Worm (Caenorhabditis elegans) whole organism, late embryonic: ENCODE data around the gene glb-29.

Source experiments
- C08G9.2 ChIP-seq: sonication (generic microtip); optimal IDR thresholded peaks from 2 replicates; lab custom pipeline; 2016; ENCODE audit warnings: mild to moderate bottlenecking, missing genetic modification characterization, moderate library complexity, missing compliant biosample characterization
- F13H6.1 ChIP-seq: sonication (generic microtip); optimal IDR thresholded peaks from 2 replicates; lab custom pipeline; 2016; ENCODE audit warnings: missing genetic modification characterization, missing compliant biosample characterization
- K09A11.1 ChIP-seq: sonication (generic microtip); optimal IDR thresholded peaks from 2 replicates; lab custom pipeline; 2017; ENCODE audit warnings: antibody characterized with exemption, mild to moderate bottlenecking, missing genetic modification characterization, missing compliant biosample characterization; ENCODE audit not compliant: insufficient read depth
- T23F11.4 ChIP-seq: fragments of 200-800 bp; sonication (Bioruptor generic); optimal IDR thresholded peaks from 2 replicates; lab custom pipeline; 2018; ENCODE audit warnings: mild to moderate bottlenecking, missing genetic modification characterization, missing compliant biosample characterization
- Y22D7AL.16 ChIP-seq: sonication (generic microtip); optimal IDR thresholded peaks from 2 replicates; lab custom pipeline; 2016; ENCODE audit warnings: missing genetic modification characterization, missing compliant biosample characterization
- ceh-14 ChIP-seq: sonication (generic microtip); optimal IDR thresholded peaks from 2 replicates; lab custom pipeline; 2016; ENCODE audit warnings: missing genotype, missing genetic modification characterization, missing compliant biosample characterization
- ceh-19 ChIP-seq: fragments of 200-800 bp; sonication (Bioruptor generic); optimal IDR thresholded peaks from 2 replicates; lab custom pipeline; 2018; ENCODE audit warnings: mild to moderate bottlenecking, missing genetic modification characterization, missing compliant biosample characterization
- ceh-22 ChIP-seq: sonication (generic microtip); optimal IDR thresholded peaks from 2 replicates; lab custom pipeline; 2017; ENCODE audit warnings: missing biosample characterization, missing genetic modification characterization
- ceh-24 ChIP-seq: sonication (generic microtip); optimal IDR thresholded peaks from 2 replicates; lab custom pipeline; 2016; ENCODE audit warnings: mild to moderate bottlenecking, missing genetic modification characterization, missing compliant biosample characterization
- ceh-30 ChIP-seq: fragments of 150-350 bp; optimal IDR thresholded peaks from 2 replicates; lab custom pipeline; 2014; ENCODE audit warnings: missing biosample characterization, missing genetic modification characterization
- ceh-34 ChIP-seq: sonication (generic microtip); optimal IDR thresholded peaks from 2 replicates; lab custom pipeline; 2016; ENCODE audit warnings: mild to moderate bottlenecking, missing genetic modification characterization, missing compliant biosample characterization
- ceh-48 ChIP-seq: sonication (generic microtip); optimal IDR thresholded peaks from 2 replicates; lab custom pipeline; 2016; ENCODE audit warnings: missing genetic modification characterization, inconsistent platforms, missing compliant biosample characterization
- dve-1 ChIP-seq: sonication (generic microtip); optimal IDR thresholded peaks from 2 replicates; lab custom pipeline; 2017; ENCODE audit warnings: antibody characterized with exemption, mild to moderate bottlenecking, missing genetic modification characterization, missing compliant biosample characterization
- elt-2 ChIP-seq: sonication (generic microtip); optimal IDR thresholded peaks from 2 replicates; lab custom pipeline; 2016; ENCODE audit warnings: missing genetic modification reagents, missing genetic modification characterization, missing compliant biosample characterization
- fkh-10 ChIP-seq: fragments of 150-350 bp; optimal IDR thresholded peaks from 2 replicates; lab custom pipeline; 2014; ENCODE audit warnings: missing biosample characterization, missing genetic modification reagents, missing genetic modification characterization
- gmeb-2 ChIP-seq: sonication (generic microtip); optimal IDR thresholded peaks from 2 replicates; lab custom pipeline; 2016; ENCODE audit warnings: missing genetic modification characterization, inconsistent platforms, missing compliant biosample characterization
- hlh-13 ChIP-seq: fragments of 200-800 bp; sonication (Bioruptor generic); optimal IDR thresholded peaks from 2 replicates; lab custom pipeline; 2018; ENCODE audit warnings: mild to moderate bottlenecking, missing genetic modification characterization, missing compliant biosample characterization
- hlh-15 ChIP-seq: sonication (generic microtip); optimal IDR thresholded peaks from 2 replicates; lab custom pipeline; 2016; ENCODE audit warnings: missing genetic modification characterization, missing compliant biosample characterization
- madf-2 ChIP-seq: sonication (generic microtip); optimal IDR thresholded peaks from 2 replicates; lab custom pipeline; 2017; ENCODE audit warnings: missing genetic modification characterization, missing compliant biosample characterization
- mec-3 ChIP-seq: sonication (generic microtip); optimal IDR thresholded peaks from 2 replicates; lab custom pipeline; 2016; ENCODE audit warnings: borderline replicate concordance, missing genetic modification characterization, missing compliant biosample characterization
- nfya-1 ChIP-seq: sonication (generic microtip); optimal IDR thresholded peaks from 2 replicates; lab custom pipeline; 2017; ENCODE audit warnings: missing genetic modification characterization, mild to moderate bottlenecking, missing compliant biosample characterization, antibody characterized with exemption, moderate library complexity
- odd-2 ChIP-seq: sonication (generic microtip); optimal IDR thresholded peaks from 2 replicates; lab custom pipeline; 2017; ENCODE audit warnings: antibody characterized with exemption, mild to moderate bottlenecking, missing genetic modification characterization, missing compliant biosample characterization
- pat-9 ChIP-seq: fragments of 200-800 bp; sonication (Bioruptor generic); optimal IDR thresholded peaks from 2 replicates; lab custom pipeline; 2018; ENCODE audit warnings: mild to moderate bottlenecking, missing genetic modification characterization, moderate library complexity, missing compliant biosample characterization
- pax-1 ChIP-seq: fragments of 150-350 bp; optimal IDR thresholded peaks from 2 replicates; lab custom pipeline; 2014; ENCODE audit warnings: missing biosample characterization, missing genetic modification characterization
- pha-4 ChIP-seq: fragments of 150-350 bp; optimal IDR thresholded peaks from 2 replicates; lab custom pipeline; 2018; ENCODE audit warnings: missing biosample characterization, missing genetic modification reagents, missing genetic modification characterization
- pqm-1 ChIP-seq: sonication (generic microtip); optimal IDR thresholded peaks from 2 replicates; lab custom pipeline; 2016; ENCODE audit warnings: missing genetic modification characterization, missing compliant biosample characterization
- ref-2 ChIP-seq: sonication (generic microtip); optimal IDR thresholded peaks from 2 replicates; lab custom pipeline; 2016; ENCODE audit warnings: missing genetic modification characterization, missing compliant biosample characterization
- rnt-1 ChIP-seq: sonication (generic microtip); optimal IDR thresholded peaks from 2 replicates; lab custom pipeline; 2016; ENCODE audit warnings: missing genetic modification characterization, missing compliant biosample characterization
- sdc-2 ChIP-seq: sonication (generic microtip); optimal IDR thresholded peaks from 2 replicates; lab custom pipeline; 2016; ENCODE audit warnings: missing genotype, missing genetic modification characterization, missing compliant biosample characterization
- sox-2 ChIP-seq: fragments of 200-800 bp; sonication (Bioruptor generic); IDR thresholded peaks from 2 replicates; pipeline ENCODE4 v1.3.6; 2022; ENCODE audit warnings: missing genetic modification reagents, missing genetic modification characterization, missing compliant biosample characterization
- sox-4 ChIP-seq: sonication (generic microtip); optimal IDR thresholded peaks from 2 replicates; lab custom pipeline; 2017; ENCODE audit warnings: mild to moderate bottlenecking, missing genetic modification characterization, inconsistent platforms, missing compliant biosample characterization
- syd-9 ChIP-seq: sonication (generic microtip); optimal IDR thresholded peaks from 2 replicates; lab custom pipeline; 2016; ENCODE audit warnings: mild to moderate bottlenecking, missing genetic modification characterization, moderate library complexity, missing compliant biosample characterization
- tbx-7 ChIP-seq: sonication (generic microtip); optimal IDR thresholded peaks from 2 replicates; lab custom pipeline; 2016; ENCODE audit warnings: missing genotype, missing genetic modification characterization, missing compliant biosample characterization
- unc-3 ChIP-seq, 2 experiments: fragments of 200-800 bp in 1 of 2; sonication (Bioruptor generic) in 1 of 2; sonication (generic microtip) in 1 of 2; conservative IDR thresholded peaks in 1 of 2; optimal IDR thresholded peaks in 1 of 2; 2 replicates each; pipeline versions ENCODE4 v1.3.6 to Lab custom; 2016 to 2022; ENCODE audit warnings: missing compliant biosample characterization in 2 of 2, missing genetic modification characterization in 2 of 2, missing genetic modification reagents in 1 of 2
- unc-86 ChIP-seq: sonication (generic microtip); optimal IDR thresholded peaks from 2 replicates; lab custom pipeline; 2016; ENCODE audit warnings: missing genetic modification characterization, missing compliant biosample characterization
- zip-5 ChIP-seq: sonication (generic microtip); optimal IDR thresholded peaks from 2 replicates; lab custom pipeline; 2016; ENCODE audit warnings: missing genetic modification characterization, missing compliant biosample characterization

glb-29 gene

ce11 chrII:12042108-12042960 lies 33.5 kb downstream of the glb-29 start, which contains the start of gene ippk-1 (continued):
- TF ChIP-seq ceh-24 (tag; lab: Kevin White, UChicago): peak; percentile 30
- TF ChIP-seq syd-9 (tag; lab: Kevin White, UChicago): peak; percentile 68
- no peak for TF ChIP-seq sox-4
- TF ChIP-seq F13H6.1 (tag; lab: Kevin White, UChicago): peak; percentile 89
- peak; percentile 41 for TF ChIP-seq madf-2 (tag; lab: Kevin White, UChicago)
- peak; percentile 95 for TF ChIP-seq zip-5 (tag; lab: Kevin White, UChicago)
- peak; percentile 21 for TF ChIP-seq pat-9
- peak; percentile 93 for TF ChIP-seq ceh-34 (tag; lab: Kevin White, UChicago)
- TF ChIP-seq K09A11.1 (tag; lab: Kevin White, UChicago): no peak
- peak; percentile 94 for TF ChIP-seq pqm-1 (tag; lab: Kevin White, UChicago)
- TF ChIP-seq hlh-15 (tag; lab: Kevin White, UChicago): peak; percentile 73
- peak; percentile 24 for TF ChIP-seq T23F11.4 (GFP tag; lab: Kevin White, UChicago)
- no peak for TF ChIP-seq ceh-22 (tag; lab: Kevin White, UChicago)
- peak; percentile 78 for TF ChIP-seq sdc-2
- TF ChIP-seq hlh-13 (GFP tag; lab: Kevin White, UChicago): no peak
- TF ChIP-seq ceh-19 (GFP tag; lab: Kevin White, UChicago): peak; percentile 68
- peak; percentile 97 for TF ChIP-seq tbx-7
- TF ChIP-seq sox-2 (GFP tag; lab: Robert Waterston, UW): no peak
- TF ChIP-seq, all 69 proteins: peak for 49

- TF ChIP-seq tbx-7 (no peak), ref-2 (tag; lab: Kevin White, UChicago) (no peak), syd-9 (tag; lab: Kevin White, UChicago) (no peak), unc-86 (no peak)
These were observed 40.4 kb downstream of the glb-29 start, which contains the start of gene nadk-2 for ce11 chrII:12049281-12049680. Gene nadk-2 (plus strand): TSS chrII:12049581.

DNA sequence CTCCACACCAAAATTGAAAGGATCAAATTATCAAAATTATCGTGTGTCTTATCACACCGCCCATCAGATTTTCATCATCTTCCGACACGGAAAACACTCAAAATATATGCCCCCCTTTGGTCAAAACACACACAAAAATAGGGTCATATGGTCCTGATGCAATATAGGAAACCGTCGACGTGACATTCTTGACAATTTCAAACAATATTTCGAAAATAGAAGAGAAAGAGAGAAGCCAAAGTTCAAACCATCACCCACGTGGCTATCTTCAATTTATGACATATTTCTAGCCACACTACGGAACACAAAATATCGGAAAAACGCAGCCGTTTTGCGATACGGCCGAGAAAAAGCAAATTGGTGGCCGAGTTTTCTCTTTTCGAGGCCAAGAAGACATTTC lies 41.7 kb downstream of the glb-29 start:
- no peak for TF ChIP-seq ceh-48 (tag; lab: Kevin White, UChicago)
- TF ChIP-seq fkh-10 (GFP tag; lab: Kevin White, UChicago): no peak
- no peak for TF ChIP-seq Y22D7AL.16 (tag; lab: Kevin White, UChicago)
- no peak for TF ChIP-seq unc-3 (GFP tag; conservative IDR thresholded peaks at IDR 0.05; lab: Robert Waterston, UW)
- no peak for TF ChIP-seq unc-3 (tag; optimal IDR thresholded peaks at IDR 0.05; lab: Kevin White, UChicago)
- no peak for TF ChIP-seq T23F11.4 (GFP tag; lab: Kevin White, UChicago)
- no peak for TF ChIP-seq mec-3 (tag; lab: Kevin White, UChicago)
- TF ChIP-seq C08G9.2 (tag; lab: Kevin White, UChicago): no peak

- no peak for TF ChIP-seq madf-2 (tag; lab: Kevin White, UChicago)
- no peak for TF ChIP-seq ceh-34 (tag; lab: Kevin White, UChicago)
- no peak for TF ChIP-seq ceh-48 (tag; lab: Kevin White, UChicago)
- no peak for TF ChIP-seq ceh-24 (tag; lab: Kevin White, UChicago)
- no peak for TF ChIP-seq gmeb-2
- TF ChIP-seq pax-1: no peak
- no peak for TF ChIP-seq rnt-1 (tag; lab: Kevin White, UChicago)
- no peak for TF ChIP-seq dve-1 (tag; lab: Kevin White, UChicago)
- no peak for TF ChIP-seq elt-2 (tag; lab: Kevin White, UChicago)
- TF ChIP-seq, all 69 proteins: peak for 0
These were observed 42.7 kb downstream of the glb-29 start for ce11 chrII:12051601-12052000.

DNA sequence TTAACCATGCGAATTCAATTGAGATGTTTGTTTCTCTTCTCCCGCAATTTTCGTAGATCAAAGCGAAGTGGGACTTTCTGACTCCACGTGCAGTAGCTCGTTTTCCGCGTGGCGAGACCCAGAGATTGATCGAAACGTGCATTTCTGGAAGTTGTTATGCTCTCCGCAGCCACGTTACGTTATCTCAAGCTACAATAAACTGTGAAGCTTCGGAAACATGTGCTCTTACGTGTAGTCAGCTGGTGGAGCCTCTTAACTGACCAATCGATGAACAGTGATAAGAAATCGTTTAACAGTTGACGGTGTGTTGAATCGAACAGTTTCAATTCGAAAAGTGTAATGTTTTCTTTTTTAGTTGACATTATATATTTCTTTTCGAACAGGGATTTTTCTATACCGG lies 43.3 kb downstream of the glb-29 start:
- no peak for TF ChIP-seq nfya-1 (tag; lab: Kevin White, UChicago)
- TF ChIP-seq pqm-1 (tag; lab: Kevin White, UChicago): no peak
- TF ChIP-seq pha-4 (tag; lab: Kevin White, UChicago): no peak
- no peak for TF ChIP-seq unc-86
- TF ChIP-seq ceh-34 (tag; lab: Kevin White, UChicago): no peak
- no peak for TF ChIP-seq odd-2 (tag; lab: Kevin White, UChicago)
- no peak for TF ChIP-seq ceh-30 (tag; lab: Kevin White, UChicago)
- TF ChIP-seq ceh-14: no peak
